Worm (Caenorhabditis elegans) whole organism, late embryonic: ENCODE results near the gene rnp-2.

Experiments used
- K09A11.1 ChIP-seq: sonication (generic microtip); optimal IDR thresholded peaks from 2 replicates; lab custom pipeline; 2017; ENCODE audit warnings: antibody characterized with exemption, mild to moderate bottlenecking, missing genetic modification characterization, missing compliant biosample characterization; ENCODE audit not compliant: insufficient read depth
- ceh-34 ChIP-seq: sonication (generic microtip); optimal IDR thresholded peaks from 2 replicates; lab custom pipeline; 2016; ENCODE audit warnings: mild to moderate bottlenecking, missing genetic modification characterization, missing compliant biosample characterization
- ceh-9 ChIP-seq: sonication (generic microtip); optimal IDR thresholded peaks from 2 replicates; lab custom pipeline; 2016; ENCODE audit warnings: mild to moderate bottlenecking, missing genetic modification characterization, inconsistent platforms, missing compliant biosample characterization
- eyg-1 ChIP-seq: sonication (generic microtip); optimal IDR thresholded peaks from 2 replicates; lab custom pipeline; 2016; ENCODE audit warnings: missing genotype, missing genetic modification characterization, missing compliant biosample characterization
- gmeb-2 ChIP-seq: sonication (generic microtip); optimal IDR thresholded peaks from 2 replicates; lab custom pipeline; 2016; ENCODE audit warnings: missing genetic modification characterization, inconsistent platforms, missing compliant biosample characterization
- hlh-15 ChIP-seq: sonication (generic microtip); optimal IDR thresholded peaks from 2 replicates; lab custom pipeline; 2016; ENCODE audit warnings: missing genetic modification characterization, missing compliant biosample characterization
- lim-6 ChIP-seq: sonication (generic microtip); optimal IDR thresholded peaks from 2 replicates; lab custom pipeline; 2016; ENCODE audit warnings: missing genetic modification characterization, missing compliant biosample characterization
- nhr-232 ChIP-seq: sonication (generic microtip); optimal IDR thresholded peaks from 2 replicates; lab custom pipeline; 2016; ENCODE audit warnings: missing genetic modification characterization, missing compliant biosample characterization
- pag-3 ChIP-seq: sonication (generic microtip); optimal IDR thresholded peaks from 2 replicates; lab custom pipeline; 2016; ENCODE audit warnings: missing compliant biosample characterization, missing genetic modification characterization, borderline replicate concordance

- TF ChIP-seq gmeb-2 (no peak), ceh-34 (no peak), nhr-232 (no peak), pag-3 (no peak), ceh-9 (no peak), hlh-15 (tag; lab: Kevin White, UChicago) (no peak), lim-6 (no peak), K09A11.1 (no peak), eyg-1 (tag; lab: Kevin White, UChicago) (no peak)
Measured at ce11 chrIV:4123083-4123482, 48.8 kb upstream of the rnp-2 start, which contains the start of gene mul-1.
